Fruit fly (Drosophila melanogaster): ENCODE data around the gene CG15042.

DNA sequence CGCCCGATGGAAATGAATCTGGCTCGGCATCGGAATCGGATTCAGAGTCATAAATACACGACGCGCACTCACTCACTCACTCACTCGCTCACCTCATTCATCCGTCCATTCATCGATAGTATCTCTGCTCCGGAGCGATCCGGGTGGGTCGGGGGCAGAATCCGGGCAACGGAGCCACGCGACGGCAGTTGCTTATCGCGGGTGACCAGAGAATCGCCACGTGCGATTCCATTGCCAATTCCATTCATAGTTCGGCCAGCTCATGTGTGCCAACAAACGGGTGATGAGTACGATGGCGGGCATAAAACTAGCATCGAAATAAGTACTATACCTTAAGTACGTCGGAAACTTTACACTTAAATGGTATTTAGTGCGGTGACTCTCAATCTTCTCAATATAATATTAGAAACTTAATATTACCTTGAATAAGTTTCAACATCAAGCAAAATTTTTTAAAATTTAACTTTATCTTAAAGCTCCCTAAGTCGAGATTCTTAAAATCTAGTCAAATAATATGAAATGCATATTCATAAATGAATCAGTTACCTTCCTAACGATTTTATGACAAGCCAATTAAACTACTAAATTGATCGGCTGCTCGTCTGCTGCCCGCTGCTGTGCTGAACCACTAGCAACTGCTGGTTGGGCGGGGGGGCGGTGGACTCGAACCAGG lies 3.3 kb downstream of the CG15042 start:
- peak; percentile 85 for TF ChIP-seq Eip78C (GFP tag)
- no peak for TF ChIP-seq CG8319 (GFP tag; optimal IDR thresholded peaks at IDR 0.05)
- TF ChIP-seq CG1621 (tag; optimal IDR thresholded peaks at IDR 0.05) = no peak
- TF ChIP-seq OdsH (GFP tag; optimal IDR thresholded peaks at IDR 0.05) = peak; percentile 37
- TF ChIP-seq CG6792 (GFP tag; optimal IDR thresholded peaks at IDR 0.05) = peak; percentile 23
- TF ChIP-seq achi (GFP tag; optimal IDR thresholded peaks at IDR 0.05) = peak; percentile 33
- TF ChIP-seq Hr38 (GFP tag; optimal IDR thresholded peaks at IDR 0.05) = no peak
- TF ChIP-seq CG10631 (GFP tag; optimal IDR thresholded peaks at IDR 0.05) = peak; percentile 38
- peak; percentile 16 for TF ChIP-seq lz (GFP tag; optimal IDR thresholded peaks at IDR 0.05)
- TF ChIP-seq Hr4 (GFP tag; optimal IDR thresholded peaks at IDR 0.05) = peak; percentile 44
